Fruit fly (Drosophila melanogaster) whole organism, embryonic: Measurements from ENCODE around the gene GILT3.

Source experiments
- Atf-2 ChIP-seq: fragments of 200-800 bp; sonication (Bioruptor generic); optimal IDR thresholded peaks from 2 replicates; lab custom pipeline; 2016; ENCODE audit warnings: missing biosample characterization, missing genetic modification characterization
- CG11247 ChIP-seq: fragments of 200-800 bp; sonication (Bioruptor generic); IDR thresholded peaks from 2 replicates; pipeline ENCODE4 v1.3.6; 2022; ENCODE audit warnings: missing biosample characterization, missing genetic modification characterization
- CG12155 ChIP-seq: fragments of 200-800 bp; sonication (Bioruptor generic); optimal IDR thresholded peaks from 3 replicates; lab custom pipeline; 2016; ENCODE audit warnings: missing biosample characterization, missing genetic modification characterization
- CG13123 ChIP-seq: fragments of 200-800 bp; sonication (Bioruptor generic); optimal IDR thresholded peaks from 2 replicates; lab custom pipeline; 2016; ENCODE audit warnings: missing biosample characterization, missing genetic modification characterization
- CG13296 ChIP-seq: fragments of 200-800 bp; sonication (Bioruptor generic); optimal IDR thresholded peaks from 3 replicates; lab custom pipeline; 2018; ENCODE audit warnings: missing biosample characterization, mild to moderate bottlenecking, missing genetic modification characterization
- CG13894 ChIP-seq: fragments of 200-800 bp; sonication (Bioruptor generic); optimal IDR thresholded peaks from 3 replicates; lab custom pipeline; 2018; ENCODE audit warnings: missing biosample characterization, mild to moderate bottlenecking, missing genetic modification characterization, moderate library complexity
- CG14050 ChIP-seq: fragments of 200-800 bp; sonication (Bioruptor generic); IDR thresholded peaks from 3 replicates; pipeline ENCODE4 v1.3.6; 2022; ENCODE audit warnings: missing biosample characterization, missing genetic modification characterization
- CG14710 ChIP-seq: fragments of 200-800 bp; sonication (Bioruptor generic); optimal IDR thresholded peaks from 3 replicates; lab custom pipeline; 2019; ENCODE audit warnings: missing biosample characterization, mild to moderate bottlenecking, missing genetic modification characterization, moderate library complexity
- CG1603 ChIP-seq: fragments of 200-800 bp; sonication (Bioruptor generic); optimal IDR thresholded peaks from 2 replicates; lab custom pipeline; 2019; ENCODE audit warnings: missing biosample characterization, mild to moderate bottlenecking, missing genetic modification characterization, moderate library complexity
- CG17361 ChIP-seq: fragments of 200-800 bp; sonication (Bioruptor generic); IDR thresholded peaks from 3 replicates; pipeline ENCODE4 v1.3.6; 2022; ENCODE audit warnings: missing biosample characterization, missing genetic modification characterization
- CG18262 ChIP-seq: fragments of 200-800 bp; optimal IDR thresholded peaks from 3 replicates; lab custom pipeline; 2019; ENCODE audit warnings: missing biosample characterization, mild to moderate bottlenecking, missing genetic modification characterization, moderate library complexity
- CG2678 ChIP-seq: fragments of 200-800 bp; sonication (Bioruptor generic); optimal IDR thresholded peaks from 3 replicates; lab custom pipeline; 2019; ENCODE audit warnings: missing biosample characterization, mild to moderate bottlenecking, missing genetic modification characterization, moderate library complexity
- CG2712 ChIP-seq: fragments of 200-800 bp; optimal IDR thresholded peaks from 3 replicates; lab custom pipeline; 2019; ENCODE audit warnings: missing biosample characterization, mild to moderate bottlenecking, missing genetic modification characterization, moderate library complexity
- CG33557 ChIP-seq: fragments of 200-800 bp; sonication (Bioruptor generic); optimal IDR thresholded peaks from 2 replicates; lab custom pipeline; 2019; ENCODE audit warnings: missing biosample characterization, mild to moderate bottlenecking, missing genetic modification characterization, moderate library complexity
- CG6683 ChIP-seq: fragments of 200-800 bp; sonication (Bioruptor generic); optimal IDR thresholded peaks from 2 replicates; lab custom pipeline; 2017; ENCODE audit warnings: missing biosample characterization, mild to moderate bottlenecking, missing genetic modification characterization, missing genetic modification reagents
- CG6689 ChIP-seq: fragments of 200-800 bp; sonication (Bioruptor generic); IDR thresholded peaks from 2 replicates; pipeline ENCODE4 v1.3.6; 2022; ENCODE audit warnings: missing biosample characterization, missing genetic modification characterization
- CG6854 ChIP-seq: fragments of 200-800 bp; sonication (Bioruptor generic); optimal IDR thresholded peaks from 3 replicates; lab custom pipeline; 2017; ENCODE audit warnings: missing biosample characterization, mild to moderate bottlenecking, missing genetic modification characterization
- Dfd ChIP-seq, 2 experiments: fragments of >200 bp; optimal IDR thresholded peaks; 2 replicates each; lab custom pipeline; 2017; ENCODE audit warnings: missing biosample characterization in 2 of 2, missing genetic modification characterization in 2 of 2
- Ets65A ChIP-seq: fragments of 200-800 bp; sonication (Bioruptor generic); peaks from one replicate; lab custom pipeline; 2016; ENCODE audit warnings: missing biosample characterization, missing genetic modification characterization
- Hand ChIP-seq: fragments of 200-800 bp; sonication (Bioruptor generic); optimal IDR thresholded peaks from 2 replicates; lab custom pipeline; 2017; ENCODE audit warnings: mild to moderate bottlenecking, missing biosample characterization, missing genetic modification reagents, missing genetic modification characterization
- HmgZ ChIP-seq: fragments of 200-800 bp; sonication (Bioruptor generic); optimal IDR thresholded peaks from 2 replicates; lab custom pipeline; 2018; ENCODE audit warnings: missing biosample characterization, mild to moderate bottlenecking, missing genetic modification characterization
- Hr78 ChIP-seq, 2 experiments: fragments of 200-800 bp in 1 of 2; fragments of >200 bp in 1 of 2; sonication (Bioruptor generic) in 1 of 2; optimal IDR thresholded peaks; 2 replicates each; lab custom pipeline; 2017 to 2019; ENCODE audit warnings: missing biosample characterization in 2 of 2, missing genetic modification characterization in 2 of 2, mild to moderate bottlenecking in 1 of 2, moderate library complexity in 1 of 2
- Max ChIP-seq: fragments of 200-800 bp; sonication (Bioruptor generic); optimal IDR thresholded peaks from 2 replicates; lab custom pipeline; 2016; ENCODE audit warnings: missing biosample characterization, mild to moderate bottlenecking, missing genetic modification characterization
- Med ChIP-seq: fragments of 200-800 bp; sonication (Bioruptor generic); peaks from one replicate; lab custom pipeline; 2016; ENCODE audit warnings: missing biosample characterization, missing genetic modification characterization, mild to moderate bottlenecking, inconsistent platforms, moderate library complexity
- NC2α ChIP-seq: fragments of 200-800 bp; sonication (Bioruptor generic); optimal IDR thresholded peaks from 2 replicates; lab custom pipeline; 2016; ENCODE audit warnings: missing biosample characterization, missing genetic modification characterization
- Optix ChIP-seq: fragments of 200-800 bp; sonication (Bioruptor generic); IDR thresholded peaks from 3 replicates; pipeline ENCODE4 v1.3.6; 2022; ENCODE audit warnings: missing biosample characterization, missing genetic modification characterization
- Rfx ChIP-seq: fragments of 200-800 bp; sonication (Bioruptor generic); IDR thresholded peaks from 2 replicates; pipeline ENCODE4 v1.3.6; 2022; ENCODE audit warnings: missing biosample characterization, missing genetic modification characterization
- Scr ChIP-seq: fragments of 200-800 bp; sonication (Bioruptor generic); IDR thresholded peaks from 2 replicates; pipeline ENCODE4 v1.3.6; 2022; ENCODE audit warnings: missing biosample characterization, missing genetic modification characterization; ENCODE audit not compliant: partially characterized antibody
- Sry-δ ChIP-seq: fragments of 200-800 bp; sonication (Bioruptor generic); optimal IDR thresholded peaks from 2 replicates; lab custom pipeline; 2016; ENCODE audit warnings: missing biosample characterization, missing genetic modification characterization
- Stat92E ChIP-seq, 3 experiments: fragments of >200 bp in 2 of 3; fragments of 200-800 bp in 1 of 3; sonication (Bioruptor generic) in 1 of 3; optimal IDR thresholded peaks; 2 replicates each; lab custom pipeline; 2017 to 2019; ENCODE audit warnings: missing biosample characterization in 3 of 3, missing genetic modification characterization in 3 of 3, mild to moderate bottlenecking in 1 of 3, moderate library complexity in 1 of 3
- Tbp ChIP-seq: fragments of >200 bp; optimal IDR thresholded peaks from 2 replicates; lab custom pipeline; 2018; ENCODE audit warnings: missing biosample characterization, missing genetic modification characterization
- cato ChIP-seq: fragments of 200-800 bp; sonication (Bioruptor generic); optimal IDR thresholded peaks from 2 replicates; lab custom pipeline; 2016; ENCODE audit warnings: missing biosample characterization, missing genetic modification characterization, borderline replicate concordance
- chn ChIP-seq: fragments of 200-800 bp; sonication (Bioruptor generic); optimal IDR thresholded peaks from 2 replicates; lab custom pipeline; 2016; ENCODE audit warnings: missing biosample characterization, missing genetic modification characterization
- da ChIP-seq: fragments of 200-800 bp; sonication (Bioruptor generic); optimal IDR thresholded peaks from 2 replicates; lab custom pipeline; 2016; ENCODE audit warnings: missing biosample characterization, missing genetic modification characterization
- dimm ChIP-seq: fragments of 200-800 bp; sonication (Bioruptor generic); IDR thresholded peaks from 2 replicates; pipeline ENCODE4 v1.3.6; 2022; ENCODE audit warnings: missing biosample characterization, missing genetic modification characterization
- en ChIP-seq: fragments of 200-800 bp; sonication (Bioruptor generic); optimal IDR thresholded peaks from 2 replicates; lab custom pipeline; 2016; ENCODE audit warnings: missing biosample characterization, missing genetic modification characterization
- fd102C ChIP-seq: fragments of 200-800 bp; sonication (Bioruptor generic); optimal IDR thresholded peaks from 2 replicates; lab custom pipeline; 2018; ENCODE audit warnings: missing biosample characterization, mild to moderate bottlenecking, missing genetic modification characterization, moderate library complexity
- fd3F ChIP-seq: fragments of 200-800 bp; sonication (Bioruptor generic); optimal IDR thresholded peaks from 2 replicates; lab custom pipeline; 2018; ENCODE audit warnings: missing biosample characterization, mild to moderate bottlenecking, missing genetic modification characterization, moderate library complexity
- gce ChIP-seq: fragments of 200-800 bp; sonication (Bioruptor generic); IDR thresholded peaks from 3 replicates; pipeline ENCODE4 v1.3.6; 2022; ENCODE audit warnings: missing biosample characterization, missing genetic modification characterization
- ind ChIP-seq: fragments of 200-800 bp; sonication (Bioruptor generic); optimal IDR thresholded peaks from 3 replicates; lab custom pipeline; 2016; ENCODE audit warnings: missing biosample characterization, missing genetic modification characterization
- mld ChIP-seq: fragments of 200-800 bp; sonication (Bioruptor generic); IDR thresholded peaks from 3 replicates; pipeline ENCODE4 v1.3.6; 2022; ENCODE audit warnings: missing biosample characterization, missing genetic modification characterization; ENCODE audit not compliant: partially characterized antibody
- odd ChIP-seq: fragments of 200-800 bp; sonication (Bioruptor generic); optimal IDR thresholded peaks from 2 replicates; lab custom pipeline; 2017; ENCODE audit warnings: missing biosample characterization, mild to moderate bottlenecking, missing genetic modification characterization
- slbo ChIP-seq: fragments of 200-800 bp; sonication (Bioruptor generic); IDR thresholded peaks from 2 replicates; pipeline ENCODE4 v1.3.6; 2022; ENCODE audit warnings: missing biosample characterization, missing genetic modification characterization
- stc ChIP-seq: fragments of 200-800 bp; sonication (Bioruptor generic); IDR thresholded peaks from 2 replicates; pipeline ENCODE4 v1.3.6; 2022; ENCODE audit warnings: missing biosample characterization, missing genetic modification characterization
- tap ChIP-seq: fragments of 200-800 bp; optimal IDR thresholded peaks from 3 replicates; lab custom pipeline; 2019; ENCODE audit warnings: missing biosample characterization, mild to moderate bottlenecking, missing genetic modification characterization, moderate library complexity
- tna ChIP-seq: fragments of 200-800 bp; sonication (Bioruptor generic); IDR thresholded peaks from 2 replicates; pipeline ENCODE4 v1.3.6; 2022; ENCODE audit warnings: missing biosample characterization, missing genetic modification characterization; ENCODE audit not compliant: partially characterized antibody
- toy ChIP-seq: fragments of 200-800 bp; sonication (Bioruptor generic); IDR thresholded peaks from 2 replicates; pipeline ENCODE4 v1.3.6; 2022; ENCODE audit warnings: missing biosample characterization, missing genetic modification characterization
- trem ChIP-seq: fragments of 200-800 bp; optimal IDR thresholded peaks from 3 replicates; lab custom pipeline; 2019; ENCODE audit warnings: missing biosample characterization, mild to moderate bottlenecking, missing genetic modification characterization, moderate library complexity
- trh ChIP-seq: fragments of 200-800 bp; sonication (Bioruptor generic); optimal IDR thresholded peaks from 2 replicates; lab custom pipeline; 2016; ENCODE audit warnings: missing biosample characterization, missing genetic modification characterization
- usp ChIP-seq: fragments of >200 bp; optimal IDR thresholded peaks from 2 replicates; lab custom pipeline; 2017; ENCODE audit warnings: missing biosample characterization, missing genetic modification characterization
- vfl ChIP-seq: fragments of 200-800 bp; sonication (Bioruptor generic); optimal IDR thresholded peaks from 2 replicates; lab custom pipeline; 2016; ENCODE audit warnings: missing biosample characterization, missing genetic modification characterization

The GILT3 gene

DNA sequence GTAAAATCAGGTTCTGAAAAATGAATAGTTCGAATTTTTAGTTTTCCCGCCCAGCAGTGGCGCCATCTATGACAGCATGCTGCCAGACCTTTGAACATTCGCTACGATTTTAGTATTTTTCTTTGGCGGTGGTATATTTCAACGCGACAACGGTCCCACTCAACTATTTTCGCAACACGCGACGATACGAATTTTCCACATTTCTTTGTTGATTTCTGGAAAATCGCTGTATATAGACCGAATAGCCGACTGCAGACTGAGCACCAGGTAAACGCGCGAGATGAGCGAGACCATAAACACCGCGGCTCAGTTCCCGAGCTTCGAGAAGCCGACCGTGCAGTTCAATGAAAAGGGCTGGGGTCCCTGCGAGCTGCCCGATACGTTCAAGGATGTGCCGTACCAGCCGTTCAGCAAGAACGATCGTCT, 2.8 kb downstream of the GILT3 start, which contains the start of gene eIF3d1 (continued):
- no peak; the same call in 1 of the 2 replicates for TF ChIP-seq slbo
- peak; percentile 50; the same call in 1 of the 2 replicates for TF ChIP-seq Rfx
- no peak for TF ChIP-seq Dfd (GFP tag; optimal IDR thresholded peaks at IDR 0.05; lab: Kevin White, UChicago)
- TF ChIP-seq CG18262 (tag; lab: Kevin White, UChicago), result no peak
- TF ChIP-seq Stat92E (GFP tag; optimal IDR thresholded peaks at IDR 0.05; lab: Kevin White, UChicago), result no peak
- no peak for TF ChIP-seq toy (GFP tag; lab: Robert Waterston, UW)
- no peak for TF ChIP-seq gce (GFP tag; lab: Robert Waterston, UW)
- no peak for TF ChIP-seq CG2678 (tag; lab: Kevin White, UChicago)
- TF ChIP-seq Med, result peak; percentile 92
- TF ChIP-seq trem (tag; lab: Kevin White, UChicago), result peak; percentile 74
- TF ChIP-seq CG13123 (GFP tag; lab: Kevin White, UChicago), result no peak
- peak; percentile 44 for TF ChIP-seq HmgZ (tag; lab: Kevin White, UChicago)
- no peak for TF ChIP-seq dimm (GFP tag; lab: Robert Waterston, UW)
- TF ChIP-seq Sry-δ (GFP tag; lab: Kevin White, UChicago), result peak; percentile 48
- TF ChIP-seq Tbp, result no peak
- no peak for TF ChIP-seq NC2α (GFP tag; lab: Kevin White, UChicago)
- no peak for TF ChIP-seq Hand
- no peak for TF ChIP-seq CG14050
- no peak for TF ChIP-seq fd102C (GFP tag; lab: Kevin White, UChicago)
- no peak for TF ChIP-seq CG6683 (GFP tag; lab: Kevin White, UChicago)
- TF ChIP-seq Scr (GFP tag; lab: Robert Waterston, UW), result peak; percentile 25
- TF ChIP-seq Ets65A (GFP tag; lab: Kevin White, UChicago), result peak; percentile 11
- TF ChIP-seq en (GFP tag; lab: Kevin White, UChicago), result no peak
- TF ChIP-seq CG17361 (GFP tag; lab: Robert Waterston, UW), result no peak
- TF ChIP-seq CG13894 (tag; lab: Kevin White, UChicago), result no peak
- TF ChIP-seq fd3F (GFP tag; lab: Kevin White, UChicago), result no peak
- no peak for TF ChIP-seq mld (GFP tag; lab: Robert Waterston, UW)
- no peak for TF ChIP-seq Optix (GFP tag; lab: Robert Waterston, UW)
- TF ChIP-seq ind (GFP tag; lab: Kevin White, UChicago), result peak; percentile 4
- TF ChIP-seq vfl (GFP tag; lab: Kevin White, UChicago), result no peak
- TF ChIP-seq CG6854 (GFP tag; lab: Kevin White, UChicago), result no peak
- no peak for TF ChIP-seq Atf-2
- TF ChIP-seq trh (GFP tag; lab: Kevin White, UChicago), result no peak
- no peak for TF ChIP-seq odd
- peak; percentile 69 for TF ChIP-seq CG14710 (tag; lab: Kevin White, UChicago)
- no peak for TF ChIP-seq da (GFP tag; lab: Kevin White, UChicago)
- TF ChIP-seq CG6689 (GFP tag; lab: Robert Waterston, UW), result no peak
- no peak for TF ChIP-seq tap (tag; lab: Kevin White, UChicago)
- TF ChIP-seq CG33557, result no peak
- no peak for TF ChIP-seq chn (GFP tag; lab: Kevin White, UChicago)
- no peak; the same call in 1 of the 2 replicates for TF ChIP-seq CG11247
- peak; percentile 44 for TF ChIP-seq CG12155 (GFP tag; lab: Kevin White, UChicago)
- TF ChIP-seq cato (GFP tag; lab: Kevin White, UChicago), result no peak
- TF ChIP-seq CG2712 (tag; lab: Kevin White, UChicago), result no peak
- TF ChIP-seq usp, result no peak
- TF ChIP-seq Max (GFP tag; lab: Kevin White, UChicago), result peak; percentile 84
- TF ChIP-seq CG1603 (tag; lab: Kevin White, UChicago), result no peak
- TF ChIP-seq CG13296 (GFP tag; lab: Kevin White, UChicago), result no peak
- TF ChIP-seq Hr78 (GFP tag; optimal IDR thresholded peaks at IDR 0.05; lab: Kevin White, UChicago), result no peak
- no peak for TF ChIP-seq stc (GFP tag; lab: Robert Waterston, UW)
- TF ChIP-seq tna (GFP tag; lab: Robert Waterston, UW), result no peak
